Fruit fly (Drosophila melanogaster) whole organism, embryonic: ENCODE data around the gene CG11655.

ENCODE experiments used
- BEAF-32 ChIP-seq: fragments of 200-800 bp; sonication (Bioruptor generic); optimal IDR thresholded peaks from 3 replicates; lab custom pipeline; 2017; ENCODE audit warnings: missing biosample characterization, missing genetic modification characterization, mild to moderate bottlenecking, moderate library complexity, missing genetic modification reagents
- CG10431 ChIP-seq: fragments of 200-800 bp; sonication (Bioruptor generic); optimal IDR thresholded peaks from 3 replicates; lab custom pipeline; 2018; ENCODE audit warnings: missing biosample characterization, mild to moderate bottlenecking, missing genetic modification characterization
- CG13624 ChIP-seq: fragments of 200-800 bp; sonication (Bioruptor generic); optimal IDR thresholded peaks from 2 replicates; lab custom pipeline; 2016; ENCODE audit warnings: missing biosample characterization, missing genetic modification characterization
- CG13775 ChIP-seq: fragments of 200-800 bp; sonication (Bioruptor generic); optimal IDR thresholded peaks from 3 replicates; lab custom pipeline; 2017; ENCODE audit warnings: missing biosample characterization, mild to moderate bottlenecking, missing genetic modification characterization
- CG14965 ChIP-seq: fragments of 200-800 bp; sonication (Bioruptor generic); optimal IDR thresholded peaks from 2 replicates; lab custom pipeline; 2016; ENCODE audit warnings: missing biosample characterization, missing genetic modification characterization, borderline replicate concordance
- CG15514 ChIP-seq: fragments of 200-800 bp; sonication (Bioruptor generic); optimal IDR thresholded peaks from 3 replicates; lab custom pipeline; 2017; ENCODE audit warnings: missing biosample characterization, missing genetic modification characterization, mild to moderate bottlenecking, moderate library complexity, missing genetic modification reagents
- CG15601 ChIP-seq: fragments of 200-800 bp; sonication (Bioruptor generic); optimal IDR thresholded peaks from 3 replicates; lab custom pipeline; 2019; ENCODE audit warnings: missing biosample characterization, mild to moderate bottlenecking, missing genetic modification characterization, moderate library complexity
- CG18476 ChIP-seq: fragments of 200-800 bp; sonication (Bioruptor generic); optimal IDR thresholded peaks from 2 replicates; lab custom pipeline; 2016; ENCODE audit warnings: missing biosample characterization, mild to moderate bottlenecking, missing genetic modification characterization
- CG2712 ChIP-seq: fragments of 200-800 bp; optimal IDR thresholded peaks from 3 replicates; lab custom pipeline; 2019; ENCODE audit warnings: missing biosample characterization, mild to moderate bottlenecking, missing genetic modification characterization, moderate library complexity
- CG33213 ChIP-seq: fragments of 200-800 bp; sonication (Bioruptor generic); optimal IDR thresholded peaks from 3 replicates; lab custom pipeline; 2016; ENCODE audit warnings: missing biosample characterization, missing genetic modification characterization
- CG3995 ChIP-seq: fragments of 200-800 bp; sonication (Bioruptor generic); optimal IDR thresholded peaks from 3 replicates; lab custom pipeline; 2016; ENCODE audit warnings: missing biosample characterization, missing genetic modification characterization
- CG4360 ChIP-seq: fragments of 200-800 bp; sonication (Bioruptor generic); IDR thresholded peaks from 2 replicates; pipeline ENCODE4 v1.3.6; 2022; ENCODE audit warnings: missing biosample characterization, missing genetic modification characterization
- CG4617 ChIP-seq: fragments of 200-800 bp; sonication (Bioruptor generic); optimal IDR thresholded peaks from 3 replicates; lab custom pipeline; 2016; ENCODE audit warnings: missing biosample characterization, missing genetic modification characterization, borderline replicate concordance
- CG9797 ChIP-seq: fragments of 200-800 bp; sonication (Bioruptor generic); optimal IDR thresholded peaks from 3 replicates; lab custom pipeline; 2018; ENCODE audit warnings: missing biosample characterization, mild to moderate bottlenecking, missing genetic modification characterization
- Dll ChIP-seq: fragments of 200-800 bp; sonication (Bioruptor generic); IDR thresholded peaks from 4 replicates; pipeline ENCODE4 v1.3.6; 2022; ENCODE audit warnings: missing biosample characterization, missing genetic modification characterization; ENCODE audit not compliant: partially characterized antibody
- Dref ChIP-seq: fragments of 200-800 bp; sonication (Bioruptor generic); IDR thresholded peaks from 2 replicates; pipeline ENCODE4 v1.3.6; 2022; ENCODE audit warnings: missing biosample characterization, missing genetic modification characterization
- E2f2 ChIP-seq: fragments of 200-800 bp; sonication (Bioruptor generic); IDR thresholded peaks from 2 replicates; pipeline ENCODE4 v1.3.6; 2022; ENCODE audit warnings: missing biosample characterization, missing genetic modification characterization
- HLH4C ChIP-seq: fragments of 200-800 bp; sonication (Bioruptor generic); IDR thresholded peaks from 3 replicates; pipeline ENCODE4 v1.3.6; 2022; ENCODE audit warnings: missing biosample characterization, missing genetic modification characterization; ENCODE audit not compliant: partially characterized antibody
- MBD-R2 ChIP-seq: fragments of 200-800 bp; sonication (Bioruptor generic); IDR thresholded peaks from 2 replicates; pipeline ENCODE4 v1.3.6; 2022; ENCODE audit warnings: missing biosample characterization, missing genetic modification characterization
- Max ChIP-seq: fragments of 200-800 bp; sonication (Bioruptor generic); optimal IDR thresholded peaks from 2 replicates; lab custom pipeline; 2016; ENCODE audit warnings: missing biosample characterization, mild to moderate bottlenecking, missing genetic modification characterization
- Med ChIP-seq: fragments of 200-800 bp; sonication (Bioruptor generic); peaks from one replicate; lab custom pipeline; 2016; ENCODE audit warnings: missing biosample characterization, missing genetic modification characterization, mild to moderate bottlenecking, inconsistent platforms, moderate library complexity
- Optix ChIP-seq: fragments of 200-800 bp; sonication (Bioruptor generic); IDR thresholded peaks from 3 replicates; pipeline ENCODE4 v1.3.6; 2022; ENCODE audit warnings: missing biosample characterization, missing genetic modification characterization
- Sin3A ChIP-seq: fragments of >200 bp; optimal IDR thresholded peaks from 2 replicates; lab custom pipeline; 2018
- YL-1 ChIP-seq: fragments of 200-800 bp; sonication (Bioruptor generic); optimal IDR thresholded peaks from 3 replicates; lab custom pipeline; 2017; ENCODE audit warnings: missing biosample characterization, mild to moderate bottlenecking, missing genetic modification characterization
- amos ChIP-seq: fragments of 200-800 bp; sonication (Bioruptor generic); IDR thresholded peaks from 2 replicates; pipeline ENCODE4 v1.3.6; 2022; ENCODE audit warnings: missing biosample characterization, missing genetic modification characterization; ENCODE audit not compliant: partially characterized antibody
- ase ChIP-seq: fragments of 200-800 bp; sonication (Bioruptor generic); IDR thresholded peaks from 3 replicates; pipeline ENCODE4 v1.3.6; 2022; ENCODE audit warnings: missing biosample characterization, missing genetic modification characterization
- chinmo ChIP-seq: fragments of 200-800 bp; sonication (Bioruptor generic); IDR thresholded peaks from 4 replicates; pipeline ENCODE4 v1.3.6; 2022; ENCODE audit warnings: missing biosample characterization, missing genetic modification characterization; ENCODE audit not compliant: partially characterized antibody
- danr ChIP-seq: fragments of 200-800 bp; sonication (Bioruptor generic); IDR thresholded peaks from 2 replicates; pipeline ENCODE4 v1.3.6; 2022; ENCODE audit warnings: missing biosample characterization, missing genetic modification characterization
- dm ChIP-seq: fragments of 200-800 bp; sonication (Bioruptor generic); optimal IDR thresholded peaks from 3 replicates; lab custom pipeline; 2016; ENCODE audit warnings: missing biosample characterization, missing genetic modification characterization
- ewg ChIP-seq: fragments of 200-800 bp; sonication (Bioruptor generic); optimal IDR thresholded peaks from 3 replicates; lab custom pipeline; 2017; ENCODE audit warnings: mild to moderate bottlenecking, missing biosample characterization, missing genetic modification reagents, missing genetic modification characterization
- gro ChIP-seq: fragments of 200-800 bp; sonication (Bioruptor generic); optimal IDR thresholded peaks from 2 replicates; lab custom pipeline; 2016; ENCODE audit warnings: missing biosample characterization, missing genetic modification characterization
- hb ChIP-seq: fragments of 200-800 bp; sonication (Bioruptor generic); IDR thresholded peaks from 3 replicates; pipeline ENCODE4 v1.3.6; 2022; ENCODE audit warnings: missing biosample characterization, missing genetic modification characterization; ENCODE audit not compliant: partially characterized antibody
- inv ChIP-seq: fragments of 200-800 bp; sonication (Bioruptor generic); IDR thresholded peaks from 2 replicates; pipeline ENCODE4 v1.3.6; 2022; ENCODE audit warnings: missing biosample characterization, missing genetic modification characterization; ENCODE audit not compliant: partially characterized antibody
- lov ChIP-seq, 2 experiments: fragments of 200-800 bp in 1 of 2; fragments of >200 bp in 1 of 2; sonication (Bioruptor generic) in 1 of 2; IDR thresholded peaks in 1 of 2; optimal IDR thresholded peaks in 1 of 2; 2 replicates in 1 of 2; 3 replicates in 1 of 2; pipeline versions ENCODE4 v1.3.6 to Lab custom; 2017 to 2022; ENCODE audit warnings: missing biosample characterization in 1 of 2, missing genetic modification characterization in 1 of 2
- maf-S ChIP-seq: fragments of 200-800 bp; sonication (Bioruptor generic); optimal IDR thresholded peaks from 2 replicates; lab custom pipeline; 2016; ENCODE audit warnings: missing biosample characterization, missing genetic modification characterization
- nerfin-1 ChIP-seq: fragments of 200-800 bp; sonication (Bioruptor generic); optimal IDR thresholded peaks from 3 replicates; lab custom pipeline; 2019; ENCODE audit warnings: missing biosample characterization, mild to moderate bottlenecking, missing genetic modification characterization, moderate library complexity
- nmo ChIP-seq: fragments of 200-800 bp; sonication (Bioruptor generic); optimal IDR thresholded peaks from 2 replicates; lab custom pipeline; 2018; ENCODE audit warnings: missing biosample characterization, mild to moderate bottlenecking, missing genetic modification characterization, moderate library complexity
- onecut ChIP-seq: fragments of 200-800 bp; sonication (Bioruptor generic); IDR thresholded peaks from 2 replicates; pipeline ENCODE4 v1.3.6; 2022; ENCODE audit warnings: missing biosample characterization, missing genetic modification characterization
- pfk ChIP-seq: fragments of 200-800 bp; sonication (Bioruptor generic); optimal IDR thresholded peaks from 2 replicates; lab custom pipeline; 2018; ENCODE audit warnings: missing biosample characterization, mild to moderate bottlenecking, missing genetic modification characterization, moderate library complexity
- sima ChIP-seq: fragments of 200-800 bp; sonication (Bioruptor generic); optimal IDR thresholded peaks from 2 replicates; lab custom pipeline; 2016; ENCODE audit warnings: missing biosample characterization, missing genetic modification characterization
- sna ChIP-seq: fragments of 200-800 bp; sonication (Bioruptor generic); IDR thresholded peaks from 2 replicates; pipeline ENCODE4 v1.3.6; 2022; ENCODE audit warnings: missing biosample characterization, missing genetic modification characterization; ENCODE audit not compliant: partially characterized antibody
- sqz ChIP-seq: fragments of 200-800 bp; sonication (Bioruptor generic); optimal IDR thresholded peaks from 3 replicates; lab custom pipeline; 2018; ENCODE audit warnings: missing biosample characterization, mild to moderate bottlenecking, missing genetic modification characterization
- sr ChIP-seq: fragments of 200-800 bp; sonication (Bioruptor generic); IDR thresholded peaks from 3 replicates; pipeline ENCODE4 v1.3.6; 2022; ENCODE audit warnings: missing biosample characterization, missing genetic modification characterization
- tgo ChIP-seq: fragments of 200-800 bp; sonication (Bioruptor generic); IDR thresholded peaks from 3 replicates; pipeline ENCODE4 v1.3.6; 2022; ENCODE audit warnings: missing biosample characterization, missing genetic modification characterization
- unc-4 ChIP-seq: fragments of 200-800 bp; sonication (Bioruptor generic); IDR thresholded peaks from 2 replicates; pipeline ENCODE4 v1.3.6; 2022; ENCODE audit warnings: missing biosample characterization, missing genetic modification characterization; ENCODE audit not compliant: partially characterized antibody
- usp ChIP-seq: fragments of >200 bp; optimal IDR thresholded peaks from 2 replicates; lab custom pipeline; 2017; ENCODE audit warnings: missing biosample characterization, missing genetic modification characterization
- zen2 ChIP-seq: fragments of 200-800 bp; sonication (Bioruptor generic); IDR thresholded peaks from 3 replicates; pipeline ENCODE4 v1.3.6; 2022; ENCODE audit warnings: missing biosample characterization, missing genetic modification characterization; ENCODE audit not compliant: partially characterized antibody

CG11655 gene

DNA sequence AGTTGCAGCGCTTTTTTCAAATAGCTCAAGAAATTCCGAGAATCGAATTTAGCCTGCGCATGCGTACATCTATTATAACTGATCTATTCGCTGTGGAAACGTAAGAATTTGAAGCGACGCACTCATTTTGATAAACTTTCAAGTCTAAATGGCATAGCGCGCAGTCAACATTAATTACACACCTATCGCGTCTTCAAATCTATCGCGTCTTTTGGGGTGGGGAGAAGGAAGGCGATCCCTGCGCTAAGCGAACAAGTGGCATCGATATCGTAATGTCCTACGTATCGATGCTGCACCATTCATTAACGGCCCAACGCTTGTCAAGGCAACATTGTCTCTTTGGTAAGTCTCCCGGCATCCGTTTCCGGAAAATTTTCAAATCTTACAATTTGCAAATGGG is 22.5 kb downstream of the CG11655 start, which contains the start of gene CG6324:
Gene CG6324 (plus strand): TSS at position 301 of the 400 bp plus-strand sequence.
- no peak for TF ChIP-seq zen2 (GFP tag; lab: Robert Waterston, UW)
- TF ChIP-seq Med (GFP tag; lab: Kevin White, UChicago): peak; percentile 5
- no peak for TF ChIP-seq CG13775 (GFP tag; lab: Kevin White, UChicago)
- no peak for TF ChIP-seq ewg (GFP tag; lab: Kevin White, UChicago)
- 0 out of 3 replicates have a peak, but pooled peaks have one; percentile 4 for TF ChIP-seq tgo (GFP tag; lab: Robert Waterston, UW)
- no peak for TF ChIP-seq sr (GFP tag; lab: Robert Waterston, UW)
- no peak for TF ChIP-seq CG2712
- no peak for TF ChIP-seq CG18476 (GFP tag; lab: Kevin White, UChicago)
- TF ChIP-seq Optix (GFP tag; lab: Robert Waterston, UW): no peak
- TF ChIP-seq danr (GFP tag; lab: Robert Waterston, UW): 0 out of 2 replicates have a peak, but pooled peaks have one; percentile 0
- TF ChIP-seq ase (GFP tag; lab: Robert Waterston, UW): no peak
- TF ChIP-seq Sin3A (lab: Kevin White, UChicago): peak; percentile 2
- no peak for TF ChIP-seq lov (optimal IDR thresholded peaks at IDR 0.05; lab: Kevin White, UChicago)
- TF ChIP-seq lov (GFP tag; IDR thresholded peaks at IDR 0.05; lab: Robert Waterston, UW): no peak
- TF ChIP-seq CG4617 (GFP tag; lab: Kevin White, UChicago): no peak
- peak; percentile 26; the same call in 1 of the 2 replicates for TF ChIP-seq Dref (GFP tag; lab: Robert Waterston, UW)
- peak; percentile 11; the same call in 1 of the 2 replicates for TF ChIP-seq amos (GFP tag; lab: Robert Waterston, UW)
- TF ChIP-seq CG4360 (GFP tag; lab: Robert Waterston, UW): no peak
- no peak for TF ChIP-seq HLH4C
- no peak for TF ChIP-seq CG3995 (GFP tag; lab: Kevin White, UChicago)

DNA sequence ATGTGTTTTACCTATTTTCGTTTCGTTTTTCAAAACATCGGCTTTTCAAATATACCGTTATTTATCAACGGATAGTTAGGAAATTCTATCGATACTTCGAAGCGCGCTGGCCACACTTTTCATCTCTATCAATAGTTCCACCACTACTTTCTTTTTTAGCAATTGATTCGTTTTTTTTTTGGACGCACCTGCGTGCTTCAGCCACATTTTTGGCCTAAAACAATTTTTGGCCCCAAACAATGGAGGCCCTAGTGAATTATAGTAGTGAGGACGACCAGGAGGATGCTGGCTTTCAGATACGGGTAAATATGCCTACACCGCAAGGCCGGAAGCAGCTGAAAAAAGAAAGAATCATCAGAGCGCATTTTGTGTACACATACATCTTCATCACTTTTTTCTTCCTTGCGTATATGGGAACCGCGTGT is 29.0 kb downstream of the CG11655 start, which contains the start of gene CG6340:
Gene CG6340 (plus strand): TSS at position 139 of the 425 bp plus-strand sequence.
- TF ChIP-seq unc-4 (peak; percentile 66), sna (GFP tag; lab: Robert Waterston, UW) (peak; percentile 55), CG13624 (peak; percentile 19), sqz (GFP tag; lab: Kevin White, UChicago) (peak; percentile 82), nmo (peak; percentile 21), CG2712 (peak; percentile 10), Dll (GFP tag; lab: Robert Waterston, UW) (peak; percentile 73; the same call in 3 of the 4 replicates), chinmo (GFP tag; lab: Robert Waterston, UW) (peak; percentile 75; the same call in 1 of the 4 replicates), E2f2 (peak; percentile 76), nerfin-1 (tag; lab: Kevin White, UChicago) (peak; percentile 24), BEAF-32 (GFP tag; lab: Kevin White, UChicago) (peak; percentile 84), MBD-R2 (GFP tag; lab: Robert Waterston, UW) (0 out of 2 replicates have a peak, but pooled peaks have one; percentile 27), Max (peak; percentile 11), pfk (GFP tag; lab: Kevin White, UChicago) (no peak), maf-S (GFP tag; lab: Kevin White, UChicago) (no peak), CG15601 (tag; lab: Kevin White, UChicago) (peak; percentile 1), inv (GFP tag; lab: Robert Waterston, UW) (peak; percentile 65; the same call in 1 of the 2 replicates), sima (no peak), hb (GFP tag; lab: Robert Waterston, UW) (peak; percentile 59; the same call in 1 of the 3 replicates), Dref (GFP tag; lab: Robert Waterston, UW) (peak; percentile 79), onecut (GFP tag; lab: Robert Waterston, UW) (peak; percentile 33; the same call in 1 of the 2 replicates), gro (GFP tag; lab: Kevin White, UChicago) (peak; percentile 8), CG10431 (no peak), dm (GFP tag; lab: Kevin White, UChicago) (peak; percentile 7), CG33213 (GFP tag; lab: Kevin White, UChicago) (peak; percentile 17), YL-1 (GFP tag; lab: Kevin White, UChicago) (peak; percentile 56), CG9797 (peak; percentile 60), usp (GFP tag; lab: Kevin White, UChicago) (no peak), CG15514 (peak; percentile 68), CG14965 (GFP tag; lab: Kevin White, UChicago) (no peak)
